Fruit fly (Drosophila melanogaster): ENCODE measurements around the gene rump.

DNA sequence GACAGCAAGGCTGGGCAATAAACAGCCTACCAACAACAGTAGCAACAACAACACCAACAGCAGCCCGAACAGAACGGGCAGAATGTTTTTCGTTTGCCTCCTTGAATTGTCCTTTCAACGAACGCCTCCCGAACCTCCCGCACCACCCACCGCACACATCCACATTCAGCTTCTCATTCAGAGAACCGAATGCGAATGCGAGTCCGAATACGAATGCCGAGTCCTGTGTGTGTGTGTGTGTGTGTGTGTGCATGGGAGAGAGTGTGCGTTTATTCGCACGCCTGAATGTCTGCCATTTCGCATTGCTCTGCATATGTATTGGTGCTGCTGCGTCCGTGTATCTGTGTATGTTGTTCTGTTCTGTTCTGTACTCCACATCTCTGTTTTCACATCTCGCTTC lies 21.6 kb downstream of the rump start:
- TF ChIP-seq kay (GFP tag; ENCODE audit: borderline replicate concordance) (no peak), CG7045 (GFP tag; optimal IDR thresholded peaks at IDR 0.05) (no peak), CG1620 (GFP tag; optimal IDR thresholded peaks at IDR 0.05) (no peak), CG14711 (tag; optimal IDR thresholded peaks at IDR 0.05) (no peak), CG11617 (GFP tag; optimal IDR thresholded peaks at IDR 0.05) (no peak), Clk (GFP tag; optimal IDR thresholded peaks at IDR 0.05) (no peak), ovo (GFP tag; optimal IDR thresholded peaks at IDR 0.05) (no peak), CG33017 (tag; optimal IDR thresholded peaks at IDR 0.05) (no peak), Mnt (GFP tag; optimal IDR thresholded peaks at IDR 0.05) (no peak), toe (GFP tag; optimal IDR thresholded peaks at IDR 0.05) (no peak)
